Fruit fly (Drosophila melanogaster): ENCODE measurements around the gene CG5004.

Gene CG5004

DNA sequence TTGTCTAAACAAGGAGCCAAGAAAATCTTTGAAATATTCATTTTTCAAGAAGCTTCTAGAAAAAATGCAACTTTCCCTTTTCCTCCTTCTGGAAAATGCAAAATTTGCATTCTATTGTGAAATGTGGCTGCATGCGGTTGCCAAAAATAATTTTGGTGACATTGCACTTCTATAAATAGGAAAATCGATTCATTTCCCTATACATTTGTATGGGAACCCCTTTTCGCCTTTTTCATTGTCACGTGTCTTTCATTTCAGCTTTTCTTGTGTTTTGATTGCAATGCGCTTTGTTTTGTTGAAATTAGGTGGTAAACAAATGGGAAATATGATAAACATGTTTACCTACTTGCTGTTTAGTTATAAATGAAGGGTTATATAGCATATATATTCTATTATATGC is 43.3 kb downstream of the CG5004 start:
- no peak for TF ChIP-seq insv (optimal IDR thresholded peaks at IDR 0.05)
- TF ChIP-seq ttk (optimal IDR thresholded peaks at IDR 0.05), result no peak

DNA sequence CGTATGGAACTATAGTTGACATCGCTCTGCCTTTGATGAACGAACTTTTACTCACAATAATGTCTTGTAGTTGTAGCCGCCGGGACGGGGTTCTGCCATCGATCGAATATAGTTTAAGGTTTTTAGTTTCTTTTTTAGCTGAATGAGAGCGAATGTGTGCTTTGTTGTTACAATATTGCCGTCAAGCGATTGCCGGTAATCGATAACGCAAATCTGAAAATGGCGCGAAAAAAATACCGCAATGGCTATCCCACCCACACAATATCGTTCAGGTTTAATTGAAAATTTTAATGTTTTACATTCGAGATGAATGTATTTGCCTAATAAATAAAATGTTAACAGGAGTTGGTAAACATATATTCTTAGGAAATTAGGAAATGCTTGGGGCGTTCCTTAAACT is 51.7 kb downstream of the CG5004 start, which contains the start of gene xmas:
Gene xmas, minus strand, starts transcription at position 191 of the 400 bp plus-strand sequence.
- no peak for TF ChIP-seq Sin3A (optimal IDR thresholded peaks at IDR 0.05)
- no peak for TF ChIP-seq h (optimal IDR thresholded peaks at IDR 0.05)
- no peak for TF ChIP-seq psq (optimal IDR thresholded peaks at IDR 0.05)
- no peak for TF ChIP-seq insv (optimal IDR thresholded peaks at IDR 0.05)
- TF ChIP-seq Myc (optimal IDR thresholded peaks at IDR 0.05), result no peak
- no peak for TF ChIP-seq ttk (optimal IDR thresholded peaks at IDR 0.05)

DNA sequence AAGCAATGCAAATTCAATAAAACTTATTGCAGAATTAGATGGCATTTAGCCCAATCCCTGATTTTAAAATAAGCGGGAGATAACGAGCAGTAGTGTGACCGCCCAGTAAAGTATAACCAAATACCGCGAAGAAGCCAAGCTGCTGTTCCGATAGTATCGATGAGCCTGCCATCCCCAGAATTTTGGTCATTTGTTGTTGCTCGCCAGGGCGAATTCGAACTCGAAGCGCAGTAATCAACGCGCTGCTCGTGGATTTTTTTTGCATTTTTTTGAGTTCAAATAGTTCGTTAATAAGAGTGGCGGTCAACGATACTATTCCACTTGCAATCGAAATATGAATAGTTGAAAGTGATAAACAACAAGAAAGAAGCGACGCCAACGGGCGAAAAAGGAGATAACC is 52.4 kb downstream of the CG5004 start, which contains the start of gene baz:
Gene baz, plus strand, starts transcription at position 188 of the 400 bp plus-strand sequence.
- TF ChIP-seq Myc (optimal IDR thresholded peaks at IDR 0.05) (no peak), Sin3A (optimal IDR thresholded peaks at IDR 0.05) (no peak), psq (optimal IDR thresholded peaks at IDR 0.05) (no peak)

DNA sequence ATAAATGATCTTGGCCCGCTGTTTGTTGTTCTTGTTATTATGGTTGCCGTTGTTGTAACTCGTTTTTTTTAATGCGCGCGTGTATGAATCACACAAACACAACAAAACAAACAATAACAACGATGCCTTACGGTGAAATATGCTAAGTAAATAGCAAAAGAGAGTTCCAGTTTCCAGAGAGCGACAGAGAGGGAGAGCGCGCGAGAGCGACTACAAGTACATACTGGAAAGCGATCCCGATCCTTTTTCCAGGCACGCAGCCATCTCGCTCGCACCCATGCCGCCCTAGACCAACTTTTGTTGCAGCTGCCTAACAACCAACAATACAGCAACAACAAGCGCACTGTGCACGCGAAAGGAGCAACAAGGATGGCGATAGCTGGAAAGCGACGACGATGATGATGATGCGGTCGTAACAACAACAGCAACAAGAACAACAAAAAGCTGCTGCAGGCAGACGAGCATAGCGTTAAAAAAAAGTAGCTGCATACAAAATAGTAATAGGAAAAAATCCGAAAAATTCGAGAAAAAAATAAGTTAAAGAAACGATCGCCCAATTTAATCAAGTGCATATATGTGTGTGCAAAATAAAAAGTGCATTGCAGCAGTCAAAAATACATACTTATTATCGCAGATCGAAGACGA is 53.1 kb downstream of the CG5004 start:
- TF ChIP-seq h (optimal IDR thresholded peaks at IDR 0.05), result no peak
- no peak for TF ChIP-seq Sin3A (optimal IDR thresholded peaks at IDR 0.05)
- no peak for TF ChIP-seq psq (optimal IDR thresholded peaks at IDR 0.05)
- TF ChIP-seq Myc (optimal IDR thresholded peaks at IDR 0.05), result no peak
- TF ChIP-seq ttk (optimal IDR thresholded peaks at IDR 0.05), result no peak
- TF ChIP-seq insv (optimal IDR thresholded peaks at IDR 0.05), result no peak

DNA sequence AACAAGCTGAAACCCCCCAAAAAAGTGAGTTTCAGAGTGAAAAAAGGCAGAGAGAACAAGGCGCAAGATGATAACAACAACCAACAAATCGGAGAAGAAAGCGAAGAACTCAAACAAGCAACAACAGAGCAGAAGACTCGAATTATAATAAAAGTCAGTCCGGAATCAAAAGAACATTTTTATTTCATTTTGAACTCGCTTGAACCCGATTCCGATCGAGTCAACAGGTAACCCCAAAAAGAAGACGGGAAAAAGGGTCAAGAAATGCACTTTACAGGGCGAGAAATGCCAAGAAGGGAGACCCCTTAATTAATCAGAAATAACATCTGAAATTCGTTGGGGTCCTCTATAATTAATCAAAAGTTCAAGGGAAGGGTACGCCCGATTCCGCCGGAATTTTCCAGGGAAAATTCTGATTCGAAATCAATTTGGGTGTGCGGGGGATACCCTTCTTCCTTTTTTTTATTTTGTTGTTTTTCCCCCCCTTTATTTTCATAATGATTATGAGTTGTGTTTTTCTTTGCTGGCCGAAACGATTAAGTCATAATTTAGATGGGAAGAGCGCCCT is 55.1 kb downstream of the CG5004 start:
- no peak for TF ChIP-seq ttk (optimal IDR thresholded peaks at IDR 0.05)
- no peak for TF ChIP-seq psq (optimal IDR thresholded peaks at IDR 0.05)
- no peak for TF ChIP-seq Myc (optimal IDR thresholded peaks at IDR 0.05)
- no peak for TF ChIP-seq insv (optimal IDR thresholded peaks at IDR 0.05)
- TF ChIP-seq Sin3A (optimal IDR thresholded peaks at IDR 0.05), result no peak
- no peak for TF ChIP-seq h (optimal IDR thresholded peaks at IDR 0.05)

DNA sequence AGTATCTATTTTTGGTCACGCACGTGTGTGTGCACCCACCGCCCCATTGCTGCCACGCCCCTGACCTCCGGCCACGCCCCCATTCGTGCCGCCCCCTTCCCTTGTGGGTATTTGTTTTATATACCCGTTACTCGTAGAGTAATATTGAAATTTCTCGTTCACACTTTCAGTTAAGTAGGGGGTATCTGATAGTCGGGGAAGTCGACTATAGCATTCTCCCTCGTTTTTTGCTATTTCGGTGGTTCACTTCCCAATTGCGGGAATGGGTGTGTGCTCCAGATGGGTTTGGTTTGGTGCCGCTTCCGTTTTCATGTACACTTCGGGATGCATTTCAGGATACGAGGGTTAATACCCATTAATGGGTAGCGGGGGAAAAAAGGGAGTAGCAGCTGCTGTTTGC is 59.9 kb downstream of the CG5004 start:
- TF ChIP-seq Sin3A (optimal IDR thresholded peaks at IDR 0.05) (no peak), h (optimal IDR thresholded peaks at IDR 0.05) (no peak), Myc (optimal IDR thresholded peaks at IDR 0.05) (no peak), insv (optimal IDR thresholded peaks at IDR 0.05) (no peak), ttk (optimal IDR thresholded peaks at IDR 0.05) (no peak), psq (optimal IDR thresholded peaks at IDR 0.05) (no peak)

DNA sequence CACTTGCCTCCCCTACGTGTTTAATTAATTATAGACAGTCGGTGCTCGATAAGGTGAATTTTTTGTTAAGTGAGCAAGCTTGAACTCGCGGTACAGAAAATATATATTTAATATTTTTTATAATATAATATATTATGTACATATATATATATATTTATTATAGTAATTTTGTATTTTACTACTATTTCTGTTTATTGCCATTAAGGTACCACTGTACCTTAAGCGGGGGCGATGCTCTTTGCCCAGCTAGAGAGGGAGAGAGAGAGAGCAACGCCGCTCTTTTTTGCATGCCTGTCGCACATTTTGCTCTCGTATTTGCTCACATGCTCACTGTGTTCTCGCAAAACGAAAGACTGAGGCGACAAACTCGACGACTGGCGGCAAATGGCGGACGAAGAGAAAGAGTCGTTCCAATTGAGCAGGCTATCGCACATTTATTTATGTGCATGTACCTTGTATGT is 63.1 kb downstream of the CG5004 start:
- no peak for TF ChIP-seq ttk (optimal IDR thresholded peaks at IDR 0.05)
- TF ChIP-seq h (optimal IDR thresholded peaks at IDR 0.05), result no peak
- TF ChIP-seq psq (optimal IDR thresholded peaks at IDR 0.05), result no peak
- no peak for TF ChIP-seq insv (optimal IDR thresholded peaks at IDR 0.05)
- no peak for TF ChIP-seq Myc (optimal IDR thresholded peaks at IDR 0.05)
- TF ChIP-seq Sin3A (optimal IDR thresholded peaks at IDR 0.05), result no peak

DNA sequence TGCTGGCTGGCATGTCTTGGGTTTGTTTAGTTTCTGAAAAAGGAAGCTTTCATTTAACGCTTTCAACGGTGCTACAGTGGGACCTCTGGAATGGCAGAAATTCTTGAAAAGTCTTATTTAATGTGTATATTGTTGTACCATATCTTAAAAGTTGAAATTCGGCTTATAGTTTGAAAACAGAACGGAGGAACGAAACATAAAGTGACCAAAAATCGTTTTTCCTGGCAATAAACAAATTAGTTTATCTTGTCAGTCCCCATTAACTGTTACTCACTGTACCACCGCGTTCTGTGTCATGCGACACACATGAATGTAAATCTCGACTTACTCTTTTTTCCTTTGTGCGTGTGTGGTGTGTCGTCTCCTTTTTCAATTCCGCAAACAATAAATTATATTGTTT is 64.7 kb downstream of the CG5004 start:
- TF ChIP-seq ttk (optimal IDR thresholded peaks at IDR 0.05) (no peak), insv (optimal IDR thresholded peaks at IDR 0.05) (no peak), h (optimal IDR thresholded peaks at IDR 0.05) (no peak), psq (optimal IDR thresholded peaks at IDR 0.05) (no peak), Sin3A (optimal IDR thresholded peaks at IDR 0.05) (no peak), Myc (optimal IDR thresholded peaks at IDR 0.05) (no peak)

DNA sequence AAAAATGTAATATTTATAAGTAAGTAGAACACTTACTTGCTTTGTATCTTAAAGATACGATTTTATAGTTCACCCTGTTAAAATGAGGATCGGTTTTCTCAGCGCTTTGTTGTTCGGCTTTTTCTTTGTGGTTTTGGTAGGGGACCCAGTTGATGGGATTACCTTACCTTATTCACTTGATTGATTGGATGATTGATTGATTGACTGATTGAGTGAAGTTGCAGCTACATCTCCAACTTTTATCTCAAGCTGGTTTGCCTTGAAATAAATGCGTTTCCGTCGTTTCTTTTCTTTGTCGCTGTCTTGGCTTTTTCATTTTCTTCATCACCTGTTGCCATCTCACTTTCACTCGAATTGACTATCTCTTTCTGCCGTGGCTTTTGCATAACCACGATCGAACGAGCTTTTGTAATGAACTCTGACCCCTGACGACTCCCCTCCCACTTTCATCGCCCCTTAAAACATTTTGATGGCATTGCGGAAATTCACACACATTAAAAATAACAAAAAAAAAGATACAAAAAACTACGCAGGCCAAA is 65.5 kb downstream of the CG5004 start:
- TF ChIP-seq Sin3A (optimal IDR thresholded peaks at IDR 0.05) (no peak), ttk (optimal IDR thresholded peaks at IDR 0.05) (no peak), h (optimal IDR thresholded peaks at IDR 0.05) (no peak), Myc (optimal IDR thresholded peaks at IDR 0.05) (no peak), insv (optimal IDR thresholded peaks at IDR 0.05) (no peak), psq (optimal IDR thresholded peaks at IDR 0.05) (no peak)

DNA sequence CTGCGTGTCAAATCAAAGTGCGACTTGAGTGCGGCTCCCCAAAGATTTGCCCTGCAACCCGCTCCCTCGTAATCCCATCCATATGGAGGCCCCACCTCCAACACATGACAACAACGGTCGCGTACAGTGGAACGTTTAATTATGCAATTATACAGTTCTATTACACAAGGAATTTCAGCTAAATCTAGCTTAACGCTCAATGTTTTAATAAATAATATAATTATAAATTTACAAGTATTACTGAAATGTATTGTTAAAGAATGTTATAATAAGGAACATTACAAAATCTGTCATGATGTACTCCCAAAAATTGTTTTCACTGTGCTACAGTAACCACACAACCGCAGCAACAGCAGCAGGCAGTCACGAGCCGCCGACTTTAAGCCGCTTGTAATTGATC is 66.7 kb downstream of the CG5004 start:
- TF ChIP-seq Sin3A (optimal IDR thresholded peaks at IDR 0.05) (no peak), Myc (optimal IDR thresholded peaks at IDR 0.05) (no peak), h (optimal IDR thresholded peaks at IDR 0.05) (no peak), insv (optimal IDR thresholded peaks at IDR 0.05) (no peak), psq (optimal IDR thresholded peaks at IDR 0.05) (no peak), ttk (optimal IDR thresholded peaks at IDR 0.05) (no peak)

DNA sequence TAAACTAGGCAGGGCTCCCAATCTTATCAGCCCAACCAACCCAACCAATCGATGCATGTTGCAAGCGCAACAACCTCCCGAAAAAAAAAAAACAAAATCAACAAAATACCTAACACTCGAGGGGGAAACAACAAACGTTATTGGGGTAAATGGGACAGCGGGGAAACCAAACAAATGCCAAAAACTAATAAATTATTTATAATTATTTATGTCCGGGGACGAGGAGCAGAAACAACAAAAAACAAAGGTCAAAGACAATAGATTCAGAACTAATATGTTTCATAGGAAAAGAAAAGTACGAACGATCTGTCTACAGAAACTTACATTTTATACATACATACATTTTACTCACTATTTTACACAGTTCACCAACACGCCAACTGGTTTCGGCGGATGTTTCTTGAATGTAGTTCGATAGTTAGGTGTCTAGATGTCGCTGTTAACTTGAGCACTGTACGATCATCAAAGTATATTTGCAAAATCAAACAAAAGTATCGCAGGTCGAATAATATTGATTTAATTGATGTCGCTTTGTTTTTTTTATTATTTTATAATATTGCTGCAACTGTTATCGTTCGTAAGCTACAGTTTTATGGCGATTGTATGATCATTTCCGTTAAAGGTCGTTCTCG is 68.3 kb downstream of the CG5004 start:
- no peak for TF ChIP-seq psq (optimal IDR thresholded peaks at IDR 0.05)
- TF ChIP-seq insv (optimal IDR thresholded peaks at IDR 0.05), result no peak
- no peak for TF ChIP-seq Myc (optimal IDR thresholded peaks at IDR 0.05)
- TF ChIP-seq Sin3A (optimal IDR thresholded peaks at IDR 0.05), result no peak
- no peak for TF ChIP-seq ttk (optimal IDR thresholded peaks at IDR 0.05)
- TF ChIP-seq h (optimal IDR thresholded peaks at IDR 0.05), result no peak

DNA sequence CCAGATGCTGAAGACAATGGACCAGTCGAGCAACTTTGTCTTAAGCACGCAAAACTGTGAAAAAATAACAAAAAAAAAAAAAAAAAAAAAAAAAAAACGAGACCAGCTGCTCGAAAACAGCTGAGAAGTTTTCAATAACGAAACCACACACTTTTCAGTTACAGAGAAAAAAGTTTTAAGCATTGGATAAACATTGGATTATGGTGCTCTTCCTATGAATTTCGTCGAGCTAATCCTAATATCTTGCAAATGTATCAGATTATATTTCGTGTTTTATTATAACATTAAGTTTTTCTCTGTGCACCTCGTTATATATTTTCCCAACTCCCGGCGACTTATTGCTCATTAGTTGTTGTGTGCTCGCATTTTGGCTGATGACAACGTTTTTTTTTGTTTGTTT is 69.2 kb downstream of the CG5004 start:
- TF ChIP-seq insv (optimal IDR thresholded peaks at IDR 0.05) (no peak), Sin3A (optimal IDR thresholded peaks at IDR 0.05) (no peak), ttk (optimal IDR thresholded peaks at IDR 0.05) (no peak), psq (optimal IDR thresholded peaks at IDR 0.05) (no peak), Myc (optimal IDR thresholded peaks at IDR 0.05) (no peak), h (optimal IDR thresholded peaks at IDR 0.05) (no peak)

Data from Kc167 (cell line).